Fruit fly (Drosophila melanogaster) whole organism, embryonic: ENCODE data around the gene Lamtor5.

Experiments
- Atf3 ChIP-seq: fragments of 200-800 bp; sonication (Bioruptor generic); optimal IDR thresholded peaks from 3 replicates; lab custom pipeline; 2016; ENCODE audit warnings: missing biosample characterization, missing genetic modification characterization
- B-H2 ChIP-seq: fragments of 200-800 bp; sonication (Bioruptor generic); optimal IDR thresholded peaks from 2 replicates; lab custom pipeline; 2018; ENCODE audit warnings: missing biosample characterization, mild to moderate bottlenecking, missing genetic modification characterization
- Bgb ChIP-seq: fragments of 200-800 bp; sonication (Bioruptor generic); IDR thresholded peaks from 2 replicates; pipeline ENCODE4 v1.3.6; 2022; ENCODE audit warnings: missing biosample characterization, missing genetic modification characterization; ENCODE audit not compliant: partially characterized antibody
- CG10147 ChIP-seq: fragments of 200-800 bp; sonication (Bioruptor generic); optimal IDR thresholded peaks from 2 replicates; lab custom pipeline; 2019; ENCODE audit warnings: missing biosample characterization, mild to moderate bottlenecking, missing genetic modification characterization, moderate library complexity
- CG10209 ChIP-seq: fragments of 200-800 bp; sonication (Bioruptor generic); optimal IDR thresholded peaks from 3 replicates; lab custom pipeline; 2017; ENCODE audit warnings: missing biosample characterization, mild to moderate bottlenecking, missing genetic modification characterization, missing genetic modification reagents
- CG10366 ChIP-seq: fragments of 200-800 bp; sonication (Bioruptor generic); IDR thresholded peaks from 2 replicates; pipeline ENCODE4 v1.3.6; 2022; ENCODE audit warnings: missing biosample characterization, missing genetic modification characterization
- CG10431 ChIP-seq: fragments of 200-800 bp; sonication (Bioruptor generic); optimal IDR thresholded peaks from 3 replicates; lab custom pipeline; 2018; ENCODE audit warnings: missing biosample characterization, mild to moderate bottlenecking, missing genetic modification characterization
- CG10543 ChIP-seq: fragments of 200-800 bp; sonication (Bioruptor generic); optimal IDR thresholded peaks from 3 replicates; lab custom pipeline; 2017; ENCODE audit warnings: missing biosample characterization, mild to moderate bottlenecking, missing genetic modification characterization, moderate library complexity
- CG12071 ChIP-seq: fragments of 200-800 bp; sonication (Bioruptor generic); optimal IDR thresholded peaks from 3 replicates; lab custom pipeline; 2018; ENCODE audit warnings: missing biosample characterization, mild to moderate bottlenecking, missing genetic modification characterization
- CG12104 ChIP-seq: fragments of 200-800 bp; sonication (Bioruptor generic); optimal IDR thresholded peaks from 3 replicates; lab custom pipeline; 2016; ENCODE audit warnings: missing biosample characterization, missing genetic modification characterization
- CG13424 ChIP-seq: fragments of 200-800 bp; sonication (Bioruptor generic); optimal IDR thresholded peaks from 2 replicates; lab custom pipeline; 2019; ENCODE audit warnings: missing biosample characterization, mild to moderate bottlenecking, missing genetic modification characterization, moderate library complexity
- CG13624 ChIP-seq: fragments of 200-800 bp; sonication (Bioruptor generic); optimal IDR thresholded peaks from 2 replicates; lab custom pipeline; 2016; ENCODE audit warnings: missing biosample characterization, missing genetic modification characterization
- CG14014 ChIP-seq: fragments of 200-800 bp; sonication (Bioruptor generic); IDR thresholded peaks from 2 replicates; pipeline ENCODE4 v1.3.6; 2022; ENCODE audit warnings: missing biosample characterization, missing genetic modification characterization
- CG14860 ChIP-seq: fragments of 200-800 bp; sonication (Bioruptor generic); IDR thresholded peaks from 3 replicates; pipeline ENCODE4 v1.3.6; 2022; ENCODE audit warnings: missing biosample characterization, missing genetic modification characterization; ENCODE audit not compliant: partially characterized antibody
- CG15269 ChIP-seq: fragments of 200-800 bp; sonication (Bioruptor generic); optimal IDR thresholded peaks from 2 replicates; lab custom pipeline; 2018; ENCODE audit warnings: missing biosample characterization, mild to moderate bottlenecking, missing genetic modification characterization, moderate library complexity
- CG15601 ChIP-seq: fragments of 200-800 bp; sonication (Bioruptor generic); optimal IDR thresholded peaks from 3 replicates; lab custom pipeline; 2019; ENCODE audit warnings: missing biosample characterization, mild to moderate bottlenecking, missing genetic modification characterization, moderate library complexity
- CG1647 ChIP-seq: fragments of 200-800 bp; sonication (Bioruptor generic); optimal IDR thresholded peaks from 3 replicates; lab custom pipeline; 2016; ENCODE audit warnings: missing biosample characterization, missing genetic modification characterization
- CG16813 ChIP-seq: fragments of 200-800 bp; sonication (Bioruptor generic); IDR thresholded peaks from 3 replicates; pipeline ENCODE4 v1.3.6; 2022; ENCODE audit warnings: missing biosample characterization, missing genetic modification characterization; ENCODE audit not compliant: partially characterized antibody
- CG1792 ChIP-seq: fragments of 200-800 bp; sonication (Bioruptor generic); optimal IDR thresholded peaks from 2 replicates; lab custom pipeline; 2016; ENCODE audit warnings: missing biosample characterization, missing genetic modification characterization
- CG30403 ChIP-seq: fragments of 200-800 bp; sonication (Bioruptor generic); optimal IDR thresholded peaks from 3 replicates; lab custom pipeline; 2016; ENCODE audit warnings: missing biosample characterization, missing genetic modification characterization
- CG31224 ChIP-seq: fragments of 200-800 bp; sonication (Bioruptor generic); IDR thresholded peaks from 2 replicates; pipeline ENCODE4 v1.3.6; 2022; ENCODE audit warnings: missing biosample characterization, missing genetic modification characterization
- CG34422 ChIP-seq: fragments of 200-800 bp; sonication (Bioruptor generic); IDR thresholded peaks from 3 replicates; pipeline ENCODE4 v1.3.6; 2022; ENCODE audit warnings: missing biosample characterization, missing genetic modification characterization
- CG7556 ChIP-seq: fragments of 200-800 bp; sonication (Bioruptor generic); optimal IDR thresholded peaks from 2 replicates; lab custom pipeline; 2017; ENCODE audit warnings: missing biosample characterization, mild to moderate bottlenecking, missing genetic modification characterization
- CG7987 ChIP-seq: fragments of 200-800 bp; sonication (Bioruptor generic); optimal IDR thresholded peaks from 2 replicates; lab custom pipeline; 2018; ENCODE audit warnings: missing biosample characterization, mild to moderate bottlenecking, missing genetic modification characterization, moderate library complexity
- CG9876 ChIP-seq: fragments of 200-800 bp; sonication (Bioruptor generic); optimal IDR thresholded peaks from 2 replicates; lab custom pipeline; 2016; ENCODE audit warnings: missing biosample characterization, missing genetic modification characterization
- CrebB ChIP-seq: fragments of 200-800 bp; sonication (Bioruptor generic); optimal IDR thresholded peaks from 3 replicates; lab custom pipeline; 2018; ENCODE audit warnings: missing biosample characterization, mild to moderate bottlenecking, missing genetic modification characterization
- Deaf1 ChIP-seq: fragments of 200-800 bp; optimal IDR thresholded peaks from 3 replicates; lab custom pipeline; 2019; ENCODE audit warnings: missing biosample characterization, mild to moderate bottlenecking, missing genetic modification characterization, moderate library complexity
- E2f1 ChIP-seq: fragments of 200-800 bp; sonication (Bioruptor generic); IDR thresholded peaks from 2 replicates; pipeline ENCODE4 v1.3.6; 2022; ENCODE audit warnings: missing biosample characterization, missing genetic modification characterization
- Lpt ChIP-seq: fragments of >200 bp; optimal IDR thresholded peaks from 2 replicates; lab custom pipeline; 2018; ENCODE audit warnings: missing biosample characterization, missing genetic modification characterization
- NFAT ChIP-seq: fragments of 200-800 bp; sonication (Bioruptor generic); IDR thresholded peaks from 2 replicates; pipeline ENCODE4 v1.3.6; 2022; ENCODE audit warnings: missing biosample characterization, missing genetic modification characterization
- NK7.1 ChIP-seq: fragments of 200-800 bp; sonication (Bioruptor generic); optimal IDR thresholded peaks from 3 replicates; lab custom pipeline; 2016; ENCODE audit warnings: missing biosample characterization, missing genetic modification characterization
- Nf-YB ChIP-seq: fragments of 200-800 bp; sonication (Bioruptor generic); optimal IDR thresholded peaks from 3 replicates; lab custom pipeline; 2019; ENCODE audit warnings: missing biosample characterization, mild to moderate bottlenecking, missing genetic modification characterization, moderate library complexity
- NfI ChIP-seq: fragments of 200-800 bp; sonication (Bioruptor generic); optimal IDR thresholded peaks from 3 replicates; lab custom pipeline; 2018; ENCODE audit warnings: missing biosample characterization, mild to moderate bottlenecking, missing genetic modification characterization, moderate library complexity
- aop ChIP-seq: fragments of 200-800 bp; sonication (Bioruptor generic); IDR thresholded peaks from 2 replicates; pipeline ENCODE4 v1.3.6; 2022; ENCODE audit warnings: missing biosample characterization, missing genetic modification characterization
- croc ChIP-seq: fragments of 200-800 bp; sonication (Bioruptor generic); conservative IDR thresholded peaks from 3 replicates; pipeline ENCODE4 v1.3.6; 2022; ENCODE audit warnings: missing biosample characterization, missing genetic modification characterization
- eve ChIP-seq, 2 experiments: fragments of >200 bp; optimal IDR thresholded peaks; 2 replicates each; lab custom pipeline; 2017; ENCODE audit warnings: missing biosample characterization in 2 of 2, missing genetic modification characterization in 2 of 2
- eyg ChIP-seq: fragments of 200-800 bp; sonication (Bioruptor generic); optimal IDR thresholded peaks from 3 replicates; lab custom pipeline; 2016; ENCODE audit warnings: missing biosample characterization, missing genetic modification characterization
- grn ChIP-seq: fragments of 200-800 bp; sonication (Bioruptor generic); optimal IDR thresholded peaks from 3 replicates; lab custom pipeline; 2017; ENCODE audit warnings: missing biosample characterization, missing genetic modification characterization
- her ChIP-seq: fragments of 200-800 bp; sonication (Bioruptor generic); optimal IDR thresholded peaks from 2 replicates; lab custom pipeline; 2016; ENCODE audit warnings: missing biosample characterization, missing genetic modification characterization
- lov ChIP-seq, 2 experiments: fragments of 200-800 bp in 1 of 2; fragments of >200 bp in 1 of 2; sonication (Bioruptor generic) in 1 of 2; IDR thresholded peaks in 1 of 2; optimal IDR thresholded peaks in 1 of 2; 2 replicates in 1 of 2; 3 replicates in 1 of 2; pipeline versions ENCODE4 v1.3.6 to Lab custom; 2017 to 2022; ENCODE audit warnings: missing biosample characterization in 1 of 2, missing genetic modification characterization in 1 of 2
- mld ChIP-seq: fragments of 200-800 bp; sonication (Bioruptor generic); IDR thresholded peaks from 3 replicates; pipeline ENCODE4 v1.3.6; 2022; ENCODE audit warnings: missing biosample characterization, missing genetic modification characterization; ENCODE audit not compliant: partially characterized antibody
- prd ChIP-seq, 3 experiments: fragments of >200 bp in 2 of 3; fragments of 200-800 bp in 1 of 3; sonication (Bioruptor generic) in 1 of 3; optimal IDR thresholded peaks in 2 of 3; IDR thresholded peaks in 1 of 3; 2 replicates in 2 of 3; 3 replicates in 1 of 3; pipeline versions ENCODE4 v1.3.6 to Lab custom; 2017 to 2022; ENCODE audit warnings: missing biosample characterization in 1 of 3, missing genetic modification characterization in 1 of 3
- rib ChIP-seq: fragments of 200-800 bp; sonication (Bioruptor generic); IDR thresholded peaks from 2 replicates; pipeline ENCODE4 v1.3.6; 2022; ENCODE audit warnings: missing biosample characterization, missing genetic modification characterization
- salm ChIP-seq: fragments of 200-800 bp; sonication (Bioruptor generic); optimal IDR thresholded peaks from 2 replicates; lab custom pipeline; 2018; ENCODE audit warnings: missing biosample characterization, mild to moderate bottlenecking, missing genetic modification characterization
- tio ChIP-seq: fragments of 200-800 bp; sonication (Bioruptor generic); optimal IDR thresholded peaks from 2 replicates; lab custom pipeline; 2017; ENCODE audit warnings: missing biosample characterization, missing genetic modification characterization, inconsistent platforms
- ttk ChIP-seq: fragments of 200-800 bp; sonication (Bioruptor generic); IDR thresholded peaks from 2 replicates; pipeline ENCODE4 v2.1.2; 2022; ENCODE audit warnings: missing biosample characterization, missing genetic modification characterization
- tup ChIP-seq: fragments of 200-800 bp; sonication (Bioruptor generic); optimal IDR thresholded peaks from 2 replicates; lab custom pipeline; 2016; ENCODE audit warnings: missing biosample characterization, mild to moderate bottlenecking, missing genetic modification characterization, moderate library complexity
- usp ChIP-seq: fragments of >200 bp; optimal IDR thresholded peaks from 2 replicates; lab custom pipeline; 2017; ENCODE audit warnings: missing biosample characterization, missing genetic modification characterization
- zfh1 ChIP-seq: fragments of 200-800 bp; sonication (Bioruptor generic); IDR thresholded peaks from 3 replicates; pipeline ENCODE4 v1.3.6; 2022; ENCODE audit warnings: missing biosample characterization, missing genetic modification characterization
- zfh2 ChIP-seq: fragments of 200-800 bp; sonication (Bioruptor generic); optimal IDR thresholded peaks from 2 replicates; lab custom pipeline; 2016; ENCODE audit warnings: missing biosample characterization, missing genetic modification characterization

Gene Lamtor5

dm6 chrX:1854070-1854469 is 4.7 kb downstream of the Lamtor5 start (continued):
- TF ChIP-seq CG14860 (GFP tag; lab: Robert Waterston, UW) (no peak), Lpt (GFP tag; lab: Kevin White, UChicago) (no peak), CG7987 (peak; percentile 86), CG15601 (no peak), Bgb (no peak), CG13624 (GFP tag; lab: Kevin White, UChicago) (peak; percentile 57), eve (GFP tag; optimal IDR thresholded peaks at IDR 0.05; lab: Kevin White, UChicago) (no peak), zfh2 (GFP tag; lab: Kevin White, UChicago) (no peak), CG34422 (no peak), lov (optimal IDR thresholded peaks at IDR 0.05; lab: Kevin White, UChicago) (no peak), lov (GFP tag; IDR thresholded peaks at IDR 0.05; lab: Robert Waterston, UW) (0 out of 3 replicates have a peak, but pooled peaks have one; percentile 44), CG9876 (GFP tag; lab: Kevin White, UChicago) (peak; percentile 37), zfh1 (GFP tag; lab: Robert Waterston, UW) (peak; percentile 17; the same call in 1 of the 3 replicates), salm (tag; lab: Kevin White, UChicago) (no peak), B-H2 (GFP tag; lab: Kevin White, UChicago) (peak; percentile 72), usp (no peak), CG12104 (GFP tag; lab: Kevin White, UChicago) (peak; percentile 49), tup (GFP tag; lab: Kevin White, UChicago) (peak; percentile 85), Deaf1 (no peak), Nf-YB (GFP tag; lab: Kevin White, UChicago) (no peak), Atf3 (GFP tag; lab: Kevin White, UChicago) (no peak), grn (GFP tag; lab: Kevin White, UChicago) (peak; percentile 75), mld (GFP tag; lab: Robert Waterston, UW) (no peak), CG15269 (tag; lab: Kevin White, UChicago) (peak; percentile 64), CG1792 (peak; percentile 57), NK7.1 (GFP tag; lab: Kevin White, UChicago) (peak; percentile 64), CG16813 (GFP tag; lab: Robert Waterston, UW) (no peak), rib (peak; percentile 80), aop (GFP tag; lab: Robert Waterston, UW) (no peak), CG7556 (GFP tag; lab: Kevin White, UChicago) (peak; percentile 72), CG13424 (peak; percentile 24), CG10366 (GFP tag; lab: Robert Waterston, UW) (no peak), CG31224 (GFP tag; lab: Robert Waterston, UW) (0 out of 2 replicates have a peak, but pooled peaks have one; percentile 37), NFAT (GFP tag; lab: Robert Waterston, UW) (peak; percentile 60), CrebB (tag; lab: Kevin White, UChicago) (peak; percentile 82), CG12071 (GFP tag; lab: Kevin White, UChicago) (peak; percentile 84), E2f1 (GFP tag; lab: Robert Waterston, UW) (peak; percentile 62; the same call in 1 of the 2 replicates), CG30403 (peak; percentile 8), NfI (GFP tag; lab: Kevin White, UChicago) (peak; percentile 25), CG10209 (GFP tag; lab: Kevin White, UChicago) (peak; percentile 75), CG1647 (GFP tag; lab: Kevin White, UChicago) (peak; percentile 12), croc (GFP tag; lab: Robert Waterston, UW) (no peak), tio (peak; percentile 11), CG10147 (GFP tag; lab: Kevin White, UChicago) (peak; percentile 26), CG10543 (GFP tag; lab: Kevin White, UChicago) (peak; percentile 93), eyg (GFP tag; lab: Kevin White, UChicago) (peak; percentile 84), prd (optimal IDR thresholded peaks at IDR 0.05; lab: Kevin White, UChicago) (no peak), prd (GFP tag; IDR thresholded peaks at IDR 0.05; lab: Robert Waterston, UW) (0 out of 3 replicates have a peak, but pooled peaks have one; percentile 20), her (GFP tag; lab: Kevin White, UChicago) (peak; percentile 81), CG10431 (GFP tag; lab: Kevin White, UChicago) (no peak), CG14014 (GFP tag; lab: Robert Waterston, UW) (peak; percentile 81; the same call in 1 of the 2 replicates), ttk (GFP tag; lab: Robert Waterston, UW) (no peak)
